Fruit fly (Drosophila melanogaster): Measurements from ENCODE around the gene Ir84a.

Gene Ir84a

dm6 chr3R:7365527-7365926 is 41.1 kb upstream of the Ir84a start, which contains the start of the genes Mst84Db and Mst84Da:
Gene Mst84Db (minus strand): TSS chr3R:7365627.
Gene Mst84Da (plus strand): TSS chr3R:7365850.
- TF ChIP-seq CG3919 (GFP tag; optimal IDR thresholded peaks at IDR 0.05) (no peak), topi (GFP tag; optimal IDR thresholded peaks at IDR 0.05) (no peak), CG6792 (GFP tag; optimal IDR thresholded peaks at IDR 0.05) (no peak), lz (GFP tag; optimal IDR thresholded peaks at IDR 0.05) (no peak), CG11902 (GFP tag; optimal IDR thresholded peaks at IDR 0.05) (no peak), CG8119 (GFP tag; IDR thresholded peaks at IDR 0.05) (no peak), Sox102F (GFP tag; optimal IDR thresholded peaks at IDR 0.05) (no peak)

- TF ChIP-seq spab (GFP tag; optimal IDR thresholded peaks at IDR 0.05) (no peak), OdsH (GFP tag; optimal IDR thresholded peaks at IDR 0.05) (no peak), CG8632 (GFP tag; optimal IDR thresholded peaks at IDR 0.05) (no peak), ss (GFP tag; optimal IDR thresholded peaks at IDR 0.05) (no peak), Sox14 (GFP tag; optimal IDR thresholded peaks at IDR 0.05) (no peak), lz (GFP tag; optimal IDR thresholded peaks at IDR 0.05) (no peak), Hr38 (GFP tag; optimal IDR thresholded peaks at IDR 0.05) (no peak), Ets21C (GFP tag; optimal IDR thresholded peaks at IDR 0.05) (no peak), CG11762 (GFP tag; optimal IDR thresholded peaks at IDR 0.05; ENCODE audit: insufficient read depth) (no peak)
These were observed 37.5 kb upstream of the Ir84a start, which contains the start of gene MstProx for dm6 chr3R:7369205-7369604. Gene MstProx (minus strand): TSS chr3R:7369305.

- no peak for TF ChIP-seq svp (GFP tag)
- TF ChIP-seq vri (GFP tag; optimal IDR thresholded peaks at IDR 0.05), result no peak
- no peak for TF ChIP-seq acj6 (GFP tag; optimal IDR thresholded peaks at IDR 0.05)
- TF ChIP-seq fkh (GFP tag; optimal IDR thresholded peaks at IDR 0.05), result no peak
- no peak for TF ChIP-seq pdm3 (GFP tag; optimal IDR thresholded peaks at IDR 0.05)
- TF ChIP-seq CG11902 (GFP tag; optimal IDR thresholded peaks at IDR 0.05), result no peak
These were observed 15.6 kb upstream of the Ir84a start, which contains the start of gene CG42650 for dm6 chr3R:7391113-7391512. Gene CG42650 (plus strand): TSS chr3R:7391413.

- TF ChIP-seq CG3919 (GFP tag; optimal IDR thresholded peaks at IDR 0.05) (no peak), CG6276 (GFP tag; optimal IDR thresholded peaks at IDR 0.05) (no peak), Ets21C (GFP tag; optimal IDR thresholded peaks at IDR 0.05) (no peak), topi (GFP tag; optimal IDR thresholded peaks at IDR 0.05) (no peak), ss (GFP tag; optimal IDR thresholded peaks at IDR 0.05) (no peak), salr (GFP tag; optimal IDR thresholded peaks at IDR 0.05) (no peak), OdsH (GFP tag; optimal IDR thresholded peaks at IDR 0.05) (no peak), CG11762 (GFP tag; optimal IDR thresholded peaks at IDR 0.05; ENCODE audit: insufficient read depth) (no peak), CG8119 (GFP tag; IDR thresholded peaks at IDR 0.05) (no peak), CG6163 (GFP tag; IDR thresholded peaks at IDR 0.05) (no peak), Smox (GFP tag; optimal IDR thresholded peaks at IDR 0.05) (no peak)
These were observed 12.6 kb upstream of the Ir84a start for dm6 chr3R:7394047-7394446.

- TF ChIP-seq ss (GFP tag; optimal IDR thresholded peaks at IDR 0.05) (no peak), fd85E (GFP tag; optimal IDR thresholded peaks at IDR 0.05) (no peak), CG3919 (GFP tag; optimal IDR thresholded peaks at IDR 0.05) (no peak), eg (GFP tag; IDR thresholded peaks at IDR 0.05) (no peak), dsx (GFP tag; optimal IDR thresholded peaks at IDR 0.05; ENCODE audit: poor library complexity, severe bottlenecking) (no peak), CG6276 (GFP tag; optimal IDR thresholded peaks at IDR 0.05) (no peak), Eip75B (GFP tag; optimal IDR thresholded peaks at IDR 0.05) (no peak), CG15336 (GFP tag; IDR thresholded peaks at IDR 0.05) (no peak), CG11902 (GFP tag; optimal IDR thresholded peaks at IDR 0.05) (no peak), net (GFP tag; optimal IDR thresholded peaks at IDR 0.05) (no peak), Sox15 (GFP tag; optimal IDR thresholded peaks at IDR 0.05) (no peak), CG8632 (GFP tag; optimal IDR thresholded peaks at IDR 0.05) (no peak), vri (GFP tag; optimal IDR thresholded peaks at IDR 0.05) (no peak), fd59A (GFP tag; optimal IDR thresholded peaks at IDR 0.05) (no peak), CG6792 (GFP tag; optimal IDR thresholded peaks at IDR 0.05) (no peak), CG6163 (GFP tag; IDR thresholded peaks at IDR 0.05) (no peak)
These were observed 13.8 kb downstream of the Ir84a start, which contains the start of gene wa-cup for dm6 chr3R:7420465-7420864. Gene wa-cup (plus strand): TSS chr3R:7420765.
